Worm (Caenorhabditis elegans) whole organism, late embryonic: ENCODE results near the gene K09F6.15.

Experiments used
- dve-1 ChIP-seq: sonication (generic microtip); optimal IDR thresholded peaks from 2 replicates; lab custom pipeline; 2017; ENCODE audit warnings: antibody characterized with exemption, mild to moderate bottlenecking, missing genetic modification characterization, missing compliant biosample characterization
- fkh-6 ChIP-seq: sonication (generic microtip); optimal IDR thresholded peaks from 2 replicates; lab custom pipeline; 2016; ENCODE audit warnings: missing genetic modification characterization, missing compliant biosample characterization

ce11 chrII:2236352-2236751 is 41.0 kb downstream of the K09F6.15 start:
- no peak for TF ChIP-seq fkh-6 (tag; lab: Kevin White, UChicago)
- no peak for TF ChIP-seq dve-1 (tag; lab: Kevin White, UChicago)
